Worm (Caenorhabditis elegans): ENCODE results near the gene sel-11.

DNA sequence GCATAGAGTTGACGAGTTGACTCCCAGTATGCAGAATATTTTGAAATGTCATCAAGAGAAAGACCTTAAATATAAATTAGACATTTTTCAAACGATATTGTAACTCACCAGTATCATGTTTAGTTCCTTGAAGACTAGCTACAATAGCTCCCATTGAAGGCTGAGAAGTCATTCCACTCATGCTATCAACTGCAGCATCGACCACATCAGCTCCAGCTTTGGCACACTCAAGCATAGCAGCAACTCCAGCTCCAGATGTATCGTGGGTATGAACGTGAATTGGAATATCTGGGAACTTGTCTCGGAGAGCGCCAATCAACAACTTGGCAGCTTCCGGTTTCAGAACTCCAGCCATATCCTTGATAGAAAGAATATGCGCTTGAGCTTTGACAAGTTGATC, 52.3 kb downstream of the sel-11 start:
- TF ChIP-seq nhr-77 (tag; optimal IDR thresholded peaks at IDR 0.05) (no peak), dpl-1 (GFP tag; optimal IDR thresholded peaks at IDR 0.05) (no peak), F44E2.7 (GFP tag; IDR thresholded peaks at IDR 0.05) (no peak), ama-1 (optimal IDR thresholded peaks at IDR 0.05) (no peak), unc-62 (GFP tag; optimal IDR thresholded peaks at IDR 0.05 in 1 of 2) (no peak), unc-62 (tag; optimal IDR thresholded peaks at IDR 0.05) (no peak), fos-1 (tag; optimal IDR thresholded peaks at IDR 0.05) (no peak), ceh-82 (tag; optimal IDR thresholded peaks at IDR 0.05) (no peak), ztf-11 (tag; optimal IDR thresholded peaks at IDR 0.05) (no peak), spr-3 (GFP tag; optimal IDR thresholded peaks at IDR 0.05) (no peak), zag-1 (tag; optimal IDR thresholded peaks at IDR 0.05) (no peak), arid-1 (GFP tag; conservative IDR thresholded peaks at IDR 0.05) (no peak)

Data from whole organism, L4 larva.